Worm (Caenorhabditis elegans) whole organism, midembryonic: ENCODE results near the gene F02D8.4.

ENCODE experiments used
- T22C8.4 ChIP-seq: fragments of 200-800 bp; sonication (Bioruptor generic); IDR thresholded peaks from 2 replicates; pipeline ENCODE4 v1.3.6; 2022; ENCODE audit warnings: missing genetic modification characterization, missing compliant biosample characterization
- cog-1 ChIP-seq: sonication (generic microtip); optimal IDR thresholded peaks from 2 replicates; lab custom pipeline; 2016; ENCODE audit warnings: missing genetic modification characterization, missing compliant biosample characterization
- flt-1 ChIP-seq: fragments of 200-800 bp; sonication (Bioruptor generic); IDR thresholded peaks from 2 replicates; pipeline ENCODE4 v1.3.6; 2022; ENCODE audit warnings: missing genetic modification characterization, missing compliant biosample characterization
- klf-2 ChIP-seq: fragments of 200-800 bp; sonication (Bioruptor generic); conservative IDR thresholded peaks from 2 replicates; pipeline ENCODE4 v1.3.6; 2022; ENCODE audit warnings: missing genetic modification reagents, missing genetic modification characterization, missing compliant biosample characterization
- ref-1 ChIP-seq: fragments of 200-800 bp; sonication (Bioruptor generic); conservative IDR thresholded peaks from 2 replicates; pipeline ENCODE4 v1.3.6; 2022; ENCODE audit warnings: missing genetic modification reagents, missing genetic modification characterization, missing compliant biosample characterization
- tab-1 ChIP-seq: fragments of 200-800 bp; sonication (Bioruptor generic); IDR thresholded peaks from 2 replicates; pipeline ENCODE4 v1.3.6; 2022; ENCODE audit warnings: missing genetic modification characterization, missing compliant biosample characterization
- ztf-23 ChIP-seq: fragments of 200-800 bp; sonication (Bioruptor generic); IDR thresholded peaks from 2 replicates; pipeline ENCODE4 v1.3.6; 2022; ENCODE audit warnings: missing genetic modification reagents, missing genetic modification characterization, missing compliant biosample characterization

DNA sequence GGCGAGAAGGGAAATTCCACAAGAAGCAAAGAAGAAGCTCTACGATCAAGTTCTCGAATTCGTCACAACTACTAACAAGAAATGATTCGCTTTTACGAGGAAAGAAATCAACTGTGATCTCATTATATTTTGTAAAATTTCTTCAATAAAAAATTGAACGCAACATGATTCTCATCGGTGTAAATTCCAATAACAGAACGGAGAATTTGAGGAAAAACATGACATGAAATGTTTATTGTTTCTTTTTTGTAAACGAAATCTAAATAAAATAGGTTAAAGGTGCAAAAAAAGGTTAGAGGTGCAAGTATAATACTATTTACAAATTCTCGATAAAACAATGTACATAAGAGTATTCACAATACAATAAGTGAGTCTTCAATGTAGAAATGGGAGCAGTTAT lies 6.8 kb downstream of the F02D8.4 start:
- TF ChIP-seq flt-1 (GFP tag; lab: Robert Waterston, UW) (no peak), T22C8.4 (GFP tag; lab: Robert Waterston, UW) (no peak), tab-1 (GFP tag; lab: Robert Waterston, UW) (no peak), ztf-23 (GFP tag; lab: Robert Waterston, UW) (no peak), cog-1 (no peak), ref-1 (GFP tag; lab: Robert Waterston, UW) (no peak), klf-2 (no peak)
